Fruit fly (Drosophila melanogaster): ENCODE measurements around the gene GstD1.

Gene GstD1

dm6 chr3R:12405928-12406234 is 36.8 kb upstream of the GstD1 start, which contains the start of gene Cyp9f2:
TSS of gene Cyp9f2 (minus strand) at chr3R:12406028.
- TF ChIP-seq cic (GFP tag; optimal IDR thresholded peaks at IDR 0.05) (peak; percentile 69), CG14711 (tag; optimal IDR thresholded peaks at IDR 0.05) (no peak)

- TF ChIP-seq pad (GFP tag; optimal IDR thresholded peaks at IDR 0.05), result no peak
- TF ChIP-seq kay (GFP tag; ENCODE audit: borderline replicate concordance), result peak; percentile 77
These were observed 36.1 kb upstream of the GstD1 start for dm6 chr3R:12405134-12405533.

- TF ChIP-seq pad (GFP tag; optimal IDR thresholded peaks at IDR 0.05) (peak; percentile 87), Hr96 (GFP tag; optimal IDR thresholded peaks at IDR 0.05) (peak; percentile 96), toe (GFP tag; optimal IDR thresholded peaks at IDR 0.05) (peak; percentile 96), CG7045 (GFP tag; optimal IDR thresholded peaks at IDR 0.05) (peak; percentile 100), CG7101 (tag; optimal IDR thresholded peaks at IDR 0.05) (peak; percentile 99), Mnt (GFP tag; optimal IDR thresholded peaks at IDR 0.05) (peak; percentile 91), Crg-1 (GFP tag; optimal IDR thresholded peaks at IDR 0.05) (peak; percentile 85), CG1620 (GFP tag; optimal IDR thresholded peaks at IDR 0.05) (peak; percentile 86), bab1 (GFP tag; optimal IDR thresholded peaks at IDR 0.05) (peak; percentile 98), Clk (GFP tag; optimal IDR thresholded peaks at IDR 0.05) (peak; percentile 95), kay (GFP tag; ENCODE audit: borderline replicate concordance) (peak; percentile 99), ovo (GFP tag; optimal IDR thresholded peaks at IDR 0.05) (peak; percentile 86), CG12768 (GFP tag; optimal IDR thresholded peaks at IDR 0.05) (peak; percentile 98), CG33017 (tag; optimal IDR thresholded peaks at IDR 0.05) (peak; percentile 99), cic (GFP tag; optimal IDR thresholded peaks at IDR 0.05) (peak; percentile 88), cnc (optimal IDR thresholded peaks at IDR 0.05) (no peak), CG14711 (tag; optimal IDR thresholded peaks at IDR 0.05) (peak; percentile 96), CG11617 (GFP tag; optimal IDR thresholded peaks at IDR 0.05) (peak; percentile 97), CG5204 (GFP tag; optimal IDR thresholded peaks at IDR 0.05) (peak; percentile 96), tj (GFP tag; optimal IDR thresholded peaks at IDR 0.05) (peak; percentile 79)
These were observed 33.9 kb upstream of the GstD1 start for dm6 chr3R:12402935-12403334.

dm6 chr3R:12401672-12402296 is 32.7 kb upstream of the GstD1 start, which contains the start of gene DNAlig3:
TSS of gene DNAlig3 (minus strand) at chr3R:12401839.
- TF ChIP-seq CG11617 (GFP tag; optimal IDR thresholded peaks at IDR 0.05), result peak; percentile 26
- TF ChIP-seq kay (GFP tag; ENCODE audit: borderline replicate concordance), result no peak
- TF ChIP-seq cic (GFP tag; optimal IDR thresholded peaks at IDR 0.05), result peak; percentile 30
- TF ChIP-seq cnc (optimal IDR thresholded peaks at IDR 0.05), result no peak
- TF ChIP-seq CG7101 (tag; optimal IDR thresholded peaks at IDR 0.05), result peak; percentile 15
- peak; percentile 5 for TF ChIP-seq CG14711 (tag; optimal IDR thresholded peaks at IDR 0.05)
- peak; percentile 44 for TF ChIP-seq CG12768 (GFP tag; optimal IDR thresholded peaks at IDR 0.05)
- TF ChIP-seq CG33017 (tag; optimal IDR thresholded peaks at IDR 0.05), result peak; percentile 6
- peak; percentile 46 for TF ChIP-seq CG7045 (GFP tag; optimal IDR thresholded peaks at IDR 0.05)
- no peak for TF ChIP-seq ovo (GFP tag; optimal IDR thresholded peaks at IDR 0.05)
- no peak for TF ChIP-seq CG1620 (GFP tag; optimal IDR thresholded peaks at IDR 0.05)
- no peak for TF ChIP-seq tj (GFP tag; optimal IDR thresholded peaks at IDR 0.05)
- TF ChIP-seq toe (GFP tag; optimal IDR thresholded peaks at IDR 0.05), result no peak
- peak; percentile 32 for TF ChIP-seq Mnt (GFP tag; optimal IDR thresholded peaks at IDR 0.05)
- peak; percentile 10 for TF ChIP-seq bab1 (GFP tag; optimal IDR thresholded peaks at IDR 0.05)
- TF ChIP-seq pad (GFP tag; optimal IDR thresholded peaks at IDR 0.05), result no peak

- TF ChIP-seq pad (GFP tag; optimal IDR thresholded peaks at IDR 0.05) (peak; percentile 45), cic (GFP tag; optimal IDR thresholded peaks at IDR 0.05) (peak; percentile 25), kay (GFP tag; ENCODE audit: borderline replicate concordance) (no peak)
These were observed 29.7 kb upstream of the GstD1 start, which contains the start of gene Cyp9f3 for dm6 chr3R:12398620-12399247. TSS of gene Cyp9f3 (minus strand) at chr3R:12398929.

dm6 chr3R:12398054-12398453 is 29.0 kb upstream of the GstD1 start:
- TF ChIP-seq CG7045 (GFP tag; optimal IDR thresholded peaks at IDR 0.05) (peak; percentile 49), kay (GFP tag; ENCODE audit: borderline replicate concordance) (peak; percentile 88), Hr96 (GFP tag; optimal IDR thresholded peaks at IDR 0.05) (no peak), Clk (GFP tag; optimal IDR thresholded peaks at IDR 0.05) (no peak), cnc (optimal IDR thresholded peaks at IDR 0.05) (no peak), CG14711 (tag; optimal IDR thresholded peaks at IDR 0.05) (peak; percentile 7)

dm6 chr3R:12395880-12396279 is 26.8 kb upstream of the GstD1 start, which contains the start of the genes CG10096 and CG10097:
TSS of gene CG10096 (minus strand) at chr3R:12395980.
TSS of gene CG10097 (minus strand) at chr3R:12395980.
- TF ChIP-seq kay (GFP tag; ENCODE audit: borderline replicate concordance), result peak; percentile 75
- TF ChIP-seq toe (GFP tag; optimal IDR thresholded peaks at IDR 0.05), result no peak
